Fruit fly (Drosophila melanogaster): ENCODE data around the gene CG3529.
A peak's percentile ranks its signal among the peaks of the same experiment; 100 is the strongest.

dm6 chr3L:9442625-9443282, 3.9 kb upstream of the CG3529 start, which contains the start of gene Srg3:
- no peak for TF ChIP-seq CG8478 (optimal IDR thresholded peaks at IDR 0.05)
- peak in 1 of 2 experiments; percentile 16 for TF ChIP-seq CTCF (optimal IDR thresholded peaks at IDR 0.05)

Data from S2 (cell line).